Worm (Caenorhabditis elegans) whole organism, midembryonic: ENCODE results near the gene C49F8.1.

Experiments
- T22C8.4 ChIP-seq: fragments of 200-800 bp; sonication (Bioruptor generic); IDR thresholded peaks from 2 replicates; pipeline ENCODE4 v1.3.6; 2022; ENCODE audit warnings: missing genetic modification characterization, missing compliant biosample characterization
- cog-1 ChIP-seq: sonication (generic microtip); optimal IDR thresholded peaks from 2 replicates; lab custom pipeline; 2016; ENCODE audit warnings: missing genetic modification characterization, missing compliant biosample characterization
- flt-1 ChIP-seq: fragments of 200-800 bp; sonication (Bioruptor generic); IDR thresholded peaks from 2 replicates; pipeline ENCODE4 v1.3.6; 2022; ENCODE audit warnings: missing genetic modification characterization, missing compliant biosample characterization
- klf-2 ChIP-seq: fragments of 200-800 bp; sonication (Bioruptor generic); conservative IDR thresholded peaks from 2 replicates; pipeline ENCODE4 v1.3.6; 2022; ENCODE audit warnings: missing genetic modification reagents, missing genetic modification characterization, missing compliant biosample characterization
- med-1 ChIP-seq: sonication (generic microtip); optimal IDR thresholded peaks from 2 replicates; lab custom pipeline; 2017; ENCODE audit warnings: missing genetic modification characterization, mild to moderate bottlenecking, missing compliant biosample characterization, antibody characterized with exemption, missing genetic modification reagents; ENCODE audit not compliant: insufficient read depth
- ref-1 ChIP-seq: fragments of 200-800 bp; sonication (Bioruptor generic); conservative IDR thresholded peaks from 2 replicates; pipeline ENCODE4 v1.3.6; 2022; ENCODE audit warnings: missing genetic modification reagents, missing genetic modification characterization, missing compliant biosample characterization
- tab-1 ChIP-seq: fragments of 200-800 bp; sonication (Bioruptor generic); IDR thresholded peaks from 2 replicates; pipeline ENCODE4 v1.3.6; 2022; ENCODE audit warnings: missing genetic modification characterization, missing compliant biosample characterization
- ztf-23 ChIP-seq: fragments of 200-800 bp; sonication (Bioruptor generic); IDR thresholded peaks from 2 replicates; pipeline ENCODE4 v1.3.6; 2022; ENCODE audit warnings: missing genetic modification reagents, missing genetic modification characterization, missing compliant biosample characterization
- ztf-29 ChIP-seq: fragments of 200-800 bp; sonication (Bioruptor generic); IDR thresholded peaks from 2 replicates; pipeline ENCODE4 v1.3.6; 2022; ENCODE audit warnings: missing genetic modification reagents, missing genetic modification characterization, missing compliant biosample characterization

DNA sequence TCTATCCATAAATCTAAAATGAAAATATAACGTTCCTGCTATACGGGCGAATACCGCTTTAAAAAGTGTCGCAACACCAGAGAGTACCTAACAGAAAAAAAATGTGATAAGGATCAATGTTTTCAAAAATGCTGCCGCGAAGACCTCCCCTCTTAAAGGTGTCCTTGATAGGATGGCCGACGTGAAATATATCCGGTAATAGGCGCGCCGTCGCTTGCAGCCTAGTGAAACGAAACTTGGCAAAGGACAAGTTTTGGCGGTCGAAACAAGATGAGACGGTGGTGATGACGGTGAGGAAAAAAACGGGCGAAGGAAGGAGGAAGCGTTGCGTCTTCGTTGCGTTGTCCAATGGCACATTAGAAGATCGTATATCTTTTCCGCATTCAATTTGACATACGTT lies 24.0 kb upstream of the C49F8.1 start:
- TF ChIP-seq ztf-23, result no peak
- no peak for TF ChIP-seq cog-1 (tag; lab: Kevin White, UChicago)
- TF ChIP-seq tab-1 (GFP tag; lab: Robert Waterston, UW), result no peak
- no peak for TF ChIP-seq klf-2 (GFP tag; lab: Robert Waterston, UW)
- no peak for TF ChIP-seq flt-1 (GFP tag; lab: Robert Waterston, UW)
- TF ChIP-seq ref-1 (GFP tag; lab: Robert Waterston, UW), result no peak
- no peak for TF ChIP-seq ztf-29 (GFP tag; lab: Robert Waterston, UW)
- no peak for TF ChIP-seq med-1 (GFP tag; lab: Kevin White, UChicago)
- TF ChIP-seq T22C8.4, result no peak
